Worm (Caenorhabditis elegans): ENCODE data around the gene F47B10.3.
A peak's percentile ranks its signal among the peaks of the same experiment; 100 is the strongest.

F47B10.3 gene

DNA sequence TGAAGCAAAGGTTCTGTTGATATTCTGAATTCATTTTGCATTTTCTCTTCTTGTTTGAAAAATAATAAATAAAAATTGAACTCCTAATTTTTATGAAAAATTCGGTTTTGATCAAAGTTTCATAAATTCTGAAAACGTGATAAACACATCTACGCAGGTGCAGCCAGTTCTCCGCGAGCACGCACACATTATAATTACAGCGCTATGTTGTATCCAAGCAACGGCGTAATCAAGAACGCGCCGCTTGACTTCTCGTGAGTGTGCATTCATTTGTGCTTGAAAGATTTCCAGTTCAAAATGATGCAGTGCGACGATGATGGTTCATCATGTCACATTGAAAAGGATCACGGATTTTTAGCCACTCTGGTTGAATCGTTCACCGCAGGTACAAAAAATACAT is at the start of gene F47B10.3:
F47B10.3 (plus strand) TSS at position 301 of the 400 bp plus-strand sequence.
- TF ChIP-seq hnd-1 (tag; optimal IDR thresholded peaks at IDR 0.05) (no peak), sea-1 (GFP tag; conservative IDR thresholded peaks at IDR 0.05) (no peak), tbx-11 (GFP tag; IDR thresholded peaks at IDR 0.05) (no peak), ets-7 (tag; optimal IDR thresholded peaks at IDR 0.05) (no peak), B0310.2 (tag; optimal IDR thresholded peaks at IDR 0.05) (no peak), hmg-4 (GFP tag; optimal IDR thresholded peaks at IDR 0.05) (no peak), ceh-13 (GFP tag; optimal IDR thresholded peaks at IDR 0.05) (no peak), aly-1 (tag; optimal IDR thresholded peaks at IDR 0.05) (no peak), tra-4 (tag; optimal IDR thresholded peaks at IDR 0.05) (no peak), ceh-36 (tag; optimal IDR thresholded peaks at IDR 0.05) (no peak), flt-1 (GFP tag; IDR thresholded peaks at IDR 0.05) (no peak), pes-1 (GFP tag; IDR thresholded peaks at IDR 0.05) (no peak), scrt-1 (GFP tag; IDR thresholded peaks at IDR 0.05) (no peak)

- TF ChIP-seq scrt-1 (GFP tag; IDR thresholded peaks at IDR 0.05) (no peak), F13C5.2 (tag; optimal IDR thresholded peaks at IDR 0.05) (no peak), flt-1 (GFP tag; IDR thresholded peaks at IDR 0.05) (no peak), tbx-37 (GFP tag; conservative IDR thresholded peaks at IDR 0.05) (no peak), tra-4 (tag; optimal IDR thresholded peaks at IDR 0.05) (no peak), ama-1 (optimal IDR thresholded peaks at IDR 0.05) (no peak), hmbx-1 (tag; optimal IDR thresholded peaks at IDR 0.05) (no peak), pes-1 (GFP tag; IDR thresholded peaks at IDR 0.05) (0 out of 2 replicates have a peak, but pooled peaks have one; percentile 35), B0310.2 (tag; optimal IDR thresholded peaks at IDR 0.05) (no peak), ets-7 (tag; optimal IDR thresholded peaks at IDR 0.05) (no peak), hmg-4 (GFP tag; optimal IDR thresholded peaks at IDR 0.05) (no peak), ceh-13 (GFP tag; optimal IDR thresholded peaks at IDR 0.05) (no peak), hnd-1 (tag; optimal IDR thresholded peaks at IDR 0.05) (no peak), aly-1 (tag; optimal IDR thresholded peaks at IDR 0.05) (no peak), sea-1 (GFP tag; conservative IDR thresholded peaks at IDR 0.05) (no peak), ceh-36 (tag; optimal IDR thresholded peaks at IDR 0.05) (peak; percentile 43)
These were observed 47.9 kb upstream of the F47B10.3 start for ce11 chrX:10844137-10844536.

DNA sequence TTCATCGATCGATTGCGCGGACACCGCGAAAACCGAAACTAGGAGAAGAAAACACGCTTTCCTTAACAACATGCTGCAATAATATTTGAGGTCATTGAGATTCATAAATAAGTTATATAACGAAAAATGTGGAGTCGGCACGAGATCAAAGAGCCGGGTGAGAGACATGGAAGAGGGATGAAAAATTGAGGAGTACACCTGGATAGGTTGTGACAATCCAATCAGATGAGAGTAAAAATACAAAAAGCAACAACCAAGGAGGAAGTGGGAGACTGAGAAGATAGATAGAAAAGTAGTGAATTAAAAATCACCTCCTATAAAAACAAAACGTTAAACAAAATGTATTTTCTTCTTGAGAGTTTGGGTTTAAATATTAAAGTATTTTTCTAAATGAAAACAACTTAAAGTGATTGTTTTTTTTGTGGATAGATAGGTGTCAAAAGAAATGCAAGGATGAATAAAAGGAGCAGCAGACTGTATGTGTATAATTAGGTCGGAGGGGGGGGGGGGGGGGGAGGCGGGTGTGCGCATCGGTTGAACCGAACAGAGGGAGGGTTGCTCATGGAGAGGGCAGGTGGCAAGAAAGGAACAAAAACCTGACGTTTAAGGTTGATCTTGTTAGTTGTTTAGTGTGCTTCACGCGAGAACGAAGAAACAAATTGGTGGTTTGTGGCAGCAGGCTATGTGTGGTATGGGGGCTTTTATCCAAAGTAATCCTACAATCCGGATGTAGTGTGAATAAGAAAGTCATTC is 47.2 kb upstream of the F47B10.3 start, which contains the start of gene C05A9.2:
C05A9.2 (minus strand) TSS at position 73 of the 753 bp plus-strand sequence.
- TF ChIP-seq ceh-36 (tag; optimal IDR thresholded peaks at IDR 0.05) = peak; percentile 19
- TF ChIP-seq hmbx-1 (tag; optimal IDR thresholded peaks at IDR 0.05) = no peak
- no peak for TF ChIP-seq tra-4 (tag; optimal IDR thresholded peaks at IDR 0.05)

- TF ChIP-seq B0310.2 (tag; optimal IDR thresholded peaks at IDR 0.05) (no peak), ets-7 (tag; optimal IDR thresholded peaks at IDR 0.05) (no peak), F13C5.2 (tag; optimal IDR thresholded peaks at IDR 0.05) (no peak), ceh-36 (tag; optimal IDR thresholded peaks at IDR 0.05) (no peak), sea-1 (GFP tag; conservative IDR thresholded peaks at IDR 0.05) (no peak)
These were observed 45.1 kb upstream of the F47B10.3 start for ce11 chrX:10846898-10847297.

DNA sequence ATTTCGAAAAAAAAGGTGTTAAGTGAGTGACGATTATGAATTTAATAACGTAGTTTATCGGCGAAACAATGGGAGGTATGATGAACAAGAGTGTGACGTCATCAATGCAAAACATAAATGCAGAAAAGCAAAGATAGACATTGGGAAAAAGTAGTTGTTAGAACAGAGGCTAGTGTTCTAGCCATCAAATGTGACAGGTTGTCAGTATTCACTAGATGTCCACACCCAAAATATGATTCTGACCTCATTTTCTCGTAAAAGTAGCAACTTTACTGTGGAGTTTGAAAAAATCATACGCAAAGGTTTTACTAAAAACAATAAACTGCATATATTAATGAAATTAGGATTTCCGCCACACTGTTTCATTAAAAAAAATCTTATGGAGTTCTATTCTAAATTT is 40.8 kb upstream of the F47B10.3 start:
- no peak for TF ChIP-seq ama-1 (optimal IDR thresholded peaks at IDR 0.05)
- TF ChIP-seq ets-7 (tag; optimal IDR thresholded peaks at IDR 0.05) = no peak
- TF ChIP-seq hmbx-1 (tag; optimal IDR thresholded peaks at IDR 0.05) = no peak
- no peak for TF ChIP-seq hmg-4 (GFP tag; optimal IDR thresholded peaks at IDR 0.05)
- no peak for TF ChIP-seq F13C5.2 (tag; optimal IDR thresholded peaks at IDR 0.05)
- no peak for TF ChIP-seq flt-1 (GFP tag; IDR thresholded peaks at IDR 0.05)
- TF ChIP-seq ceh-36 (tag; optimal IDR thresholded peaks at IDR 0.05) = no peak

- TF ChIP-seq hmbx-1 (tag; optimal IDR thresholded peaks at IDR 0.05) = no peak
- TF ChIP-seq hnd-1 (tag; optimal IDR thresholded peaks at IDR 0.05) = no peak
- TF ChIP-seq F13C5.2 (tag; optimal IDR thresholded peaks at IDR 0.05) = no peak
- TF ChIP-seq ceh-36 (tag; optimal IDR thresholded peaks at IDR 0.05) = no peak
- TF ChIP-seq sea-1 (GFP tag; conservative IDR thresholded peaks at IDR 0.05) = no peak
- TF ChIP-seq flt-1 (GFP tag; IDR thresholded peaks at IDR 0.05) = no peak
- no peak for TF ChIP-seq tbx-37 (GFP tag; conservative IDR thresholded peaks at IDR 0.05)
- TF ChIP-seq tbx-11 (GFP tag; IDR thresholded peaks at IDR 0.05) = no peak
- no peak for TF ChIP-seq hmg-4 (GFP tag; optimal IDR thresholded peaks at IDR 0.05)
- TF ChIP-seq pes-1 (GFP tag; IDR thresholded peaks at IDR 0.05) = no peak
These were observed 40.3 kb upstream of the F47B10.3 start for ce11 chrX:10851735-10852134.

DNA sequence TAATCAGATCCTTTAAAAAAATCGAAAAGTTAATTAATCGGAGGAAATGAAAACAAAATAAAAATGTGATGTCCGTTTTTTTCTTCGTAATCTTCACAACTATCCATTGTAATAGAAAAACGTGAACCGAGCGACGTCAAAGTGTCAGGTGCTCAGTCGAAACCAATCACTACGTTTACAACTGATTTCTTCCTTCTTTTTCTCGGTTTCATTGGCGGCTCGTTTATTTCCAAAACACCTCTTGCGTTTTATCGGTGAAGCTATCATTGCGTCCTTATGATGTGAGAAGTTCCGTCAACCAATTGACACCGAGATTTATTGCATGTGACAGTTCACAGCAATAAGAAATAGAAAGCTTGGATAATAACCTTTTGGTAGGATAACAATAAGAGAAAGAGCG is 38.7 kb upstream of the F47B10.3 start:
- TF ChIP-seq hmg-4 (GFP tag; optimal IDR thresholded peaks at IDR 0.05) = no peak

- no peak for TF ChIP-seq hmbx-1 (tag; optimal IDR thresholded peaks at IDR 0.05)
These were observed 32.8 kb upstream of the F47B10.3 start, which contains the start of gene pgp-5 for ce11 chrX:10859211-10859610. TSS of gene pgp-5 (minus strand) at chrX:10859297.

DNA sequence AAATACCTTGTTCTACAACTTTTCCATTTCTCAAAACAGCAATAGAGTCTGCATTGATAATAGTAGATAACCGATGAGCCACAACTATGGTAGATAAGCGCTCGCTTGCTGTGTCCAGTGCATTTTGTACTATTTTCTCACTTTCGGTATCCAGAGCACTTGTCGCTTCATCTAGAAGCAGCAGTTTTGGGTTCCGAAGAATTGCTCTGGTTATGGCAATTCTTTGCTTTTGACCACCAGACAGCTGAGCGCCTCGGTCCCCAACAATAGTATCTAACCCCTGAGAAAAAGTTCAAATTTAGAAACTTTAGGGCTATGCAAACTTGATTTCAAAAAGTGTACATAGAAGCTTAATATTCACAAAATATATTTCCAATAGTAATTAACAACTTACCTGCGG is 32.4 kb upstream of the F47B10.3 start:
- TF ChIP-seq aly-1 (tag; optimal IDR thresholded peaks at IDR 0.05) (no peak), sea-1 (GFP tag; conservative IDR thresholded peaks at IDR 0.05) (no peak), F13C5.2 (tag; optimal IDR thresholded peaks at IDR 0.05) (no peak), hmbx-1 (tag; optimal IDR thresholded peaks at IDR 0.05) (no peak)
